Worm (Caenorhabditis elegans) whole organism, L4 larva: ENCODE data around the gene pdzd-8.

Experiments
- F26F4.8 ChIP-seq: fragments of 200-800 bp; sonication (Bioruptor generic); conservative IDR thresholded peaks from 2 replicates; pipeline ENCODE4 v1.3.6; 2022; ENCODE audit warnings: missing genetic modification characterization, missing compliant biosample characterization
- aha-1 ChIP-seq: fragments of 150-350 bp; peaks from one replicate; lab custom pipeline; 2014; ENCODE audit warnings: missing biosample characterization, missing genetic modification characterization
- ceh-32 ChIP-seq: sonication (generic microtip); optimal IDR thresholded peaks from 2 replicates; lab custom pipeline; 2016; ENCODE audit warnings: mild to moderate bottlenecking, missing genetic modification characterization, missing compliant biosample characterization; ENCODE audit not compliant: poor library complexity
- cey-2 ChIP-seq: sonication (generic microtip); optimal IDR thresholded peaks from 3 replicates; lab custom pipeline; 2017; ENCODE audit warnings: missing genetic modification characterization, mild to moderate bottlenecking, missing compliant biosample characterization, antibody characterized with exemption, borderline replicate concordance; ENCODE audit not compliant: insufficient read depth
- ctbp-1 ChIP-seq: fragments of 200-800 bp; sonication (Bioruptor generic); IDR thresholded peaks from 2 replicates; pipeline ENCODE4 v1.3.6; 2022; ENCODE audit warnings: missing genetic modification reagents, missing genetic modification characterization, missing compliant biosample characterization
- daf-16 ChIP-seq, 3 experiments: sonication (generic microtip); optimal IDR thresholded peaks; 2 replicates each; lab custom pipeline; 2016 to 2017; ENCODE audit warnings: missing genetic modification characterization in 3 of 3, missing genetic modification reagents in 3 of 3, mild to moderate bottlenecking in 2 of 3, missing compliant biosample characterization in 2 of 3, missing biosample characterization in 1 of 3, moderate library complexity in 1 of 3
- daf-8 ChIP-seq: fragments of 200-800 bp; sonication (Bioruptor generic); IDR thresholded peaks from 2 replicates; pipeline ENCODE4 v1.3.6; 2022; ENCODE audit warnings: missing genetic modification characterization, missing compliant biosample characterization
- dmd-9 ChIP-seq: fragments of 200-800 bp; sonication (Bioruptor generic); IDR thresholded peaks from 2 replicates; pipeline ENCODE4 v1.3.6; 2022; ENCODE audit warnings: missing genetic modification reagents, missing genetic modification characterization, missing compliant biosample characterization
- dpl-1 ChIP-seq: fragments of 150-350 bp; optimal IDR thresholded peaks from 2 replicates; lab custom pipeline; 2014; ENCODE audit warnings: missing biosample characterization, missing genetic modification reagents, missing genetic modification characterization
- fos-1 ChIP-seq: fragments of 150-350 bp; optimal IDR thresholded peaks from 2 replicates; lab custom pipeline; 2014; ENCODE audit warnings: missing biosample characterization, missing genetic modification characterization
- hlh-11 ChIP-seq: fragments of 200-800 bp; sonication (Bioruptor generic); optimal IDR thresholded peaks from 2 replicates; lab custom pipeline; 2018; ENCODE audit warnings: mild to moderate bottlenecking, missing genetic modification characterization, missing compliant biosample characterization
- hlh-30 ChIP-seq: sonication (generic microtip); optimal IDR thresholded peaks from 2 replicates; lab custom pipeline; 2017; ENCODE audit warnings: antibody characterized with exemption, mild to moderate bottlenecking, missing genetic modification characterization, missing compliant biosample characterization; ENCODE audit not compliant: insufficient read depth
- lim-7 ChIP-seq: fragments of 200-800 bp; sonication (Bioruptor generic); IDR thresholded peaks from 2 replicates; pipeline ENCODE4 v1.3.6; 2022; ENCODE audit warnings: missing genetic modification characterization, missing compliant biosample characterization
- lin-15B ChIP-seq: fragments of 150-350 bp; sonication (generic microtip); optimal IDR thresholded peaks from 3 replicates; lab custom pipeline; 2014; ENCODE audit warnings: missing biosample characterization, missing genetic modification characterization
- mdt-29 ChIP-seq: fragments of 200-800 bp; sonication (Bioruptor generic); IDR thresholded peaks from 2 replicates; pipeline ENCODE4 v1.3.6; 2022; ENCODE audit warnings: missing genetic modification reagents, missing genetic modification characterization, missing compliant biosample characterization
- mep-1 ChIP-seq: fragments of 150-350 bp; sonication (generic microtip); optimal IDR thresholded peaks from 3 replicates; lab custom pipeline; 2014; ENCODE audit warnings: missing biosample characterization, missing genetic modification characterization
- mes-2 ChIP-seq: sonication (generic microtip); optimal IDR thresholded peaks from 2 replicates; lab custom pipeline; 2016; ENCODE audit warnings: missing genotype, mild to moderate bottlenecking, missing genetic modification characterization, missing compliant biosample characterization; ENCODE audit not compliant: poor library complexity, severe bottlenecking
- nhr-11 ChIP-seq: fragments of 150-350 bp; optimal IDR thresholded peaks from 2 replicates; lab custom pipeline; 2014; ENCODE audit warnings: missing biosample characterization, missing genetic modification characterization
- nhr-77 ChIP-seq: fragments of 150-350 bp; optimal IDR thresholded peaks from 2 replicates; lab custom pipeline; 2014; ENCODE audit warnings: missing biosample characterization, missing genetic modification characterization
- pha-4 ChIP-seq, 2 experiments: fragments of 150-350 bp in 1 of 2; fragments of 200-800 bp in 1 of 2; sonication (Bioruptor generic) in 1 of 2; IDR thresholded peaks in 1 of 2; optimal IDR thresholded peaks in 1 of 2; 2 replicates each; pipeline versions ENCODE4 v1.3.6 to Lab custom; 2014 to 2022; ENCODE audit warnings: missing genetic modification characterization in 2 of 2, missing genetic modification reagents in 2 of 2, missing biosample characterization in 1 of 2, missing compliant biosample characterization in 1 of 2
- php-3 ChIP-seq: fragments of 200-800 bp; sonication (Bioruptor generic); IDR thresholded peaks from 2 replicates; pipeline ENCODE4 v1.3.6; 2022; ENCODE audit warnings: missing genetic modification reagents, missing genetic modification characterization, missing compliant biosample characterization
- pqm-1 ChIP-seq: sonication (generic microtip); optimal IDR thresholded peaks from 2 replicates; lab custom pipeline; 2017; ENCODE audit warnings: missing biosample characterization, missing genetic modification characterization
- sdz-12 ChIP-seq: fragments of 200-800 bp; sonication (Bioruptor generic); optimal IDR thresholded peaks from 2 replicates; lab custom pipeline; 2018; ENCODE audit warnings: mild to moderate bottlenecking, missing genetic modification characterization, missing compliant biosample characterization
- set-16 ChIP-seq: fragments of 200-800 bp; sonication (Bioruptor generic); IDR thresholded peaks from 2 replicates; pipeline ENCODE4 v1.3.6; 2022; ENCODE audit warnings: missing genetic modification reagents, missing genetic modification characterization, missing compliant biosample characterization
- snpc-1.2 ChIP-seq: fragments of 200-800 bp; sonication (Bioruptor generic); IDR thresholded peaks from 2 replicates; pipeline ENCODE4 v1.3.6; 2022; ENCODE audit warnings: missing genetic modification reagents, missing genetic modification characterization, missing compliant biosample characterization
- spr-1 ChIP-seq: sonication (generic microtip); optimal IDR thresholded peaks from 2 replicates; lab custom pipeline; 2016; ENCODE audit warnings: mild to moderate bottlenecking, missing genetic modification characterization, missing compliant biosample characterization
- tra-1 ChIP-seq: fragments of 200-800 bp; sonication (Bioruptor generic); IDR thresholded peaks from 2 replicates; pipeline ENCODE4 v1.3.6; 2022; ENCODE audit warnings: missing genetic modification reagents, missing genetic modification characterization, missing compliant biosample characterization
- unc-39 ChIP-seq: sonication (generic microtip); optimal IDR thresholded peaks from 2 replicates; lab custom pipeline; 2017; ENCODE audit warnings: missing biosample characterization, missing genetic modification characterization
- ztf-11 ChIP-seq: fragments of 150-350 bp; optimal IDR thresholded peaks from 2 replicates; lab custom pipeline; 2014; ENCODE audit warnings: missing biosample characterization, missing genetic modification characterization

The pdzd-8 gene

ce11 chrIV:8973249-8973958 lies 1.9 kb upstream of the pdzd-8 start, which contains the start of gene C53B4.3 (continued):
- no peak for TF ChIP-seq pha-4 (GFP tag; IDR thresholded peaks at IDR 0.05; lab: Robert Waterston, UW)
- TF ChIP-seq pha-4 (tag; optimal IDR thresholded peaks at IDR 0.05; lab: Kevin White, UChicago) = peak; percentile 48
- peak; percentile 44 for TF ChIP-seq hlh-11 (tag; lab: Kevin White, UChicago)
- no peak for TF ChIP-seq nhr-77 (tag; lab: Kevin White, UChicago)
- TF ChIP-seq snpc-1.2 (GFP tag; lab: Robert Waterston, UW) = peak; percentile 31; the same call in 1 of the 2 replicates
- no peak for TF ChIP-seq spr-1 (tag; lab: Kevin White, UChicago)
- peak; percentile 91 for TF ChIP-seq dmd-9
- TF ChIP-seq unc-39 (tag; lab: Kevin White, UChicago) = no peak
- TF ChIP-seq ceh-32 (tag; lab: Kevin White, UChicago) = no peak
- no peak for TF ChIP-seq lim-7
- no peak for TF ChIP-seq daf-16 (GFP tag; optimal IDR thresholded peaks at IDR 0.05; lab: Kevin White, UChicago)
- peak; percentile 42 for TF ChIP-seq daf-16 (tag; optimal IDR thresholded peaks at IDR 0.05; lab: Kevin White, UChicago)
- peak; percentile 73 for TF ChIP-seq pqm-1 (tag; lab: Kevin White, UChicago)
- peak; percentile 63 for TF ChIP-seq dpl-1 (GFP tag; lab: Kevin White, UChicago)
- no peak for TF ChIP-seq fos-1 (tag; lab: Kevin White, UChicago)
- peak; percentile 68 for TF ChIP-seq hlh-30 (tag; lab: Kevin White, UChicago)
- TF ChIP-seq mes-2 (tag; lab: Kevin White, UChicago) = peak; percentile 98

ce11 chrIV:8974543-8975330 lies 589 bp upstream of the pdzd-8 start:
- TF ChIP-seq nhr-11 (tag; lab: Kevin White, UChicago) (peak; percentile 61), hlh-30 (tag; lab: Kevin White, UChicago) (peak; percentile 14), daf-16 (GFP tag; optimal IDR thresholded peaks at IDR 0.05; lab: Kevin White, UChicago) (peak in 1 of 2 experiments; percentile 24), daf-16 (tag; optimal IDR thresholded peaks at IDR 0.05; lab: Kevin White, UChicago) (no peak), mep-1 (tag; lab: Kevin White, UChicago) (no peak), hlh-11 (tag; lab: Kevin White, UChicago) (peak; percentile 25), aha-1 (peak; percentile 58), tra-1 (GFP tag; lab: Robert Waterston, UW) (no peak)

ce11 chrIV:8978047-8978446 lies 2.7 kb downstream of the pdzd-8 start:
- TF ChIP-seq ztf-11 (tag; lab: Kevin White, UChicago) = no peak
- TF ChIP-seq sdz-12 (GFP tag; lab: Kevin White, UChicago) = no peak
- TF ChIP-seq cey-2 (tag; lab: Kevin White, UChicago) = no peak
- no peak for TF ChIP-seq mdt-29 (GFP tag; lab: Robert Waterston, UW)
- no peak for TF ChIP-seq lin-15B (tag; lab: Kevin White, UChicago)
- TF ChIP-seq F26F4.8 (GFP tag; lab: Robert Waterston, UW) = no peak
- peak; percentile 56 for TF ChIP-seq nhr-11 (tag; lab: Kevin White, UChicago)
- 0 out of 2 replicates have a peak, but pooled peaks have one; percentile 31 for TF ChIP-seq php-3 (GFP tag; lab: Robert Waterston, UW)
- TF ChIP-seq aha-1 = peak; percentile 66
- TF ChIP-seq mes-2 (tag; lab: Kevin White, UChicago) = no peak

- TF ChIP-seq daf-8 (GFP tag; lab: Robert Waterston, UW) = no peak
- TF ChIP-seq pqm-1 (tag; lab: Kevin White, UChicago) = no peak
- peak; percentile 23; the same call in 1 of the 2 replicates for TF ChIP-seq ctbp-1 (GFP tag; lab: Robert Waterston, UW)
- peak; percentile 95 for TF ChIP-seq set-16
- TF ChIP-seq snpc-1.2 (GFP tag; lab: Robert Waterston, UW) = 0 out of 2 replicates have a peak, but pooled peaks have one; percentile 24
- TF ChIP-seq, all 104 proteins: peak for 3
Measured at ce11 chrIV:8979062-8979612, 3.8 kb downstream of the pdzd-8 start.
